Worm (Caenorhabditis elegans) whole organism, late embryonic: ENCODE data around the gene AH9.4.

ENCODE experiments used
- C38D4.7 ChIP-seq: fragments of 200-800 bp; sonication (Bioruptor generic); optimal IDR thresholded peaks from 2 replicates; lab custom pipeline; 2018; ENCODE audit warnings: mild to moderate bottlenecking, missing genetic modification characterization, moderate library complexity, missing compliant biosample characterization
- K09A11.1 ChIP-seq: sonication (generic microtip); optimal IDR thresholded peaks from 2 replicates; lab custom pipeline; 2017; ENCODE audit warnings: antibody characterized with exemption, mild to moderate bottlenecking, missing genetic modification characterization, missing compliant biosample characterization; ENCODE audit not compliant: insufficient read depth
- ceh-19 ChIP-seq: fragments of 200-800 bp; sonication (Bioruptor generic); optimal IDR thresholded peaks from 2 replicates; lab custom pipeline; 2018; ENCODE audit warnings: mild to moderate bottlenecking, missing genetic modification characterization, missing compliant biosample characterization
- ceh-2 ChIP-seq: sonication (generic microtip); optimal IDR thresholded peaks from 2 replicates; lab custom pipeline; 2016; ENCODE audit warnings: missing genotype, missing genetic modification characterization, missing compliant biosample characterization
- ceh-22 ChIP-seq: sonication (generic microtip); optimal IDR thresholded peaks from 2 replicates; lab custom pipeline; 2017; ENCODE audit warnings: missing biosample characterization, missing genetic modification characterization
- ceh-31 ChIP-seq: sonication (generic microtip); optimal IDR thresholded peaks from 2 replicates; lab custom pipeline; 2016; ENCODE audit warnings: missing genetic modification characterization, missing compliant biosample characterization
- ceh-34 ChIP-seq: sonication (generic microtip); optimal IDR thresholded peaks from 2 replicates; lab custom pipeline; 2016; ENCODE audit warnings: mild to moderate bottlenecking, missing genetic modification characterization, missing compliant biosample characterization
- ceh-48 ChIP-seq: sonication (generic microtip); optimal IDR thresholded peaks from 2 replicates; lab custom pipeline; 2016; ENCODE audit warnings: missing genetic modification characterization, inconsistent platforms, missing compliant biosample characterization
- ceh-6 ChIP-seq: fragments of 200-800 bp; sonication (Bioruptor generic); optimal IDR thresholded peaks from 2 replicates; lab custom pipeline; 2018; ENCODE audit warnings: mild to moderate bottlenecking, missing genetic modification characterization, missing compliant biosample characterization
- che-1 ChIP-seq: sonication (generic microtip); optimal IDR thresholded peaks from 2 replicates; lab custom pipeline; 2016; ENCODE audit warnings: mild to moderate bottlenecking, missing genetic modification characterization, missing compliant biosample characterization
- elt-2 ChIP-seq: sonication (generic microtip); optimal IDR thresholded peaks from 2 replicates; lab custom pipeline; 2016; ENCODE audit warnings: missing genetic modification reagents, missing genetic modification characterization, missing compliant biosample characterization
- eyg-1 ChIP-seq: sonication (generic microtip); optimal IDR thresholded peaks from 2 replicates; lab custom pipeline; 2016; ENCODE audit warnings: missing genotype, missing genetic modification characterization, missing compliant biosample characterization
- fkh-10 ChIP-seq: fragments of 150-350 bp; optimal IDR thresholded peaks from 2 replicates; lab custom pipeline; 2014; ENCODE audit warnings: missing biosample characterization, missing genetic modification reagents, missing genetic modification characterization
- fkh-6 ChIP-seq: sonication (generic microtip); optimal IDR thresholded peaks from 2 replicates; lab custom pipeline; 2016; ENCODE audit warnings: missing genetic modification characterization, missing compliant biosample characterization
- gmeb-2 ChIP-seq: sonication (generic microtip); optimal IDR thresholded peaks from 2 replicates; lab custom pipeline; 2016; ENCODE audit warnings: missing genetic modification characterization, inconsistent platforms, missing compliant biosample characterization
- hlh-15 ChIP-seq: sonication (generic microtip); optimal IDR thresholded peaks from 2 replicates; lab custom pipeline; 2016; ENCODE audit warnings: missing genetic modification characterization, missing compliant biosample characterization
- hlh-30 ChIP-seq: sonication (generic microtip); optimal IDR thresholded peaks from 2 replicates; lab custom pipeline; 2017; ENCODE audit warnings: antibody characterized with exemption, missing genetic modification characterization, missing compliant biosample characterization; ENCODE audit not compliant: insufficient read depth
- lim-6 ChIP-seq: sonication (generic microtip); optimal IDR thresholded peaks from 2 replicates; lab custom pipeline; 2016; ENCODE audit warnings: missing genetic modification characterization, missing compliant biosample characterization
- madf-2 ChIP-seq: sonication (generic microtip); optimal IDR thresholded peaks from 2 replicates; lab custom pipeline; 2017; ENCODE audit warnings: missing genetic modification characterization, missing compliant biosample characterization
- nfya-1 ChIP-seq: sonication (generic microtip); optimal IDR thresholded peaks from 2 replicates; lab custom pipeline; 2017; ENCODE audit warnings: missing genetic modification characterization, mild to moderate bottlenecking, missing compliant biosample characterization, antibody characterized with exemption, moderate library complexity
- nhr-232 ChIP-seq: sonication (generic microtip); optimal IDR thresholded peaks from 2 replicates; lab custom pipeline; 2016; ENCODE audit warnings: missing genetic modification characterization, missing compliant biosample characterization
- pat-9 ChIP-seq: fragments of 200-800 bp; sonication (Bioruptor generic); optimal IDR thresholded peaks from 2 replicates; lab custom pipeline; 2018; ENCODE audit warnings: mild to moderate bottlenecking, missing genetic modification characterization, moderate library complexity, missing compliant biosample characterization
- pax-1 ChIP-seq: fragments of 150-350 bp; optimal IDR thresholded peaks from 2 replicates; lab custom pipeline; 2014; ENCODE audit warnings: missing biosample characterization, missing genetic modification characterization
- pros-1 ChIP-seq: fragments of 150-350 bp; optimal IDR thresholded peaks from 2 replicates; lab custom pipeline; 2014; ENCODE audit warnings: missing biosample characterization, missing genetic modification reagents, missing genetic modification characterization
- sdc-2 ChIP-seq: sonication (generic microtip); optimal IDR thresholded peaks from 2 replicates; lab custom pipeline; 2016; ENCODE audit warnings: missing genotype, missing genetic modification characterization, missing compliant biosample characterization
- sox-2 ChIP-seq: fragments of 200-800 bp; sonication (Bioruptor generic); IDR thresholded peaks from 2 replicates; pipeline ENCODE4 v1.3.6; 2022; ENCODE audit warnings: missing genetic modification reagents, missing genetic modification characterization, missing compliant biosample characterization
- syd-9 ChIP-seq: sonication (generic microtip); optimal IDR thresholded peaks from 2 replicates; lab custom pipeline; 2016; ENCODE audit warnings: mild to moderate bottlenecking, missing genetic modification characterization, moderate library complexity, missing compliant biosample characterization
- tbx-2 ChIP-seq: sonication (generic microtip); optimal IDR thresholded peaks from 2 replicates; lab custom pipeline; 2016; ENCODE audit warnings: missing genetic modification characterization, missing compliant biosample characterization
- unc-55 ChIP-seq: sonication (generic microtip); optimal IDR thresholded peaks from 2 replicates; lab custom pipeline; 2017; ENCODE audit warnings: missing biosample characterization, missing genetic modification reagents, missing genetic modification characterization
- unc-86 ChIP-seq: sonication (generic microtip); optimal IDR thresholded peaks from 2 replicates; lab custom pipeline; 2016; ENCODE audit warnings: missing genetic modification characterization, missing compliant biosample characterization
- zip-5 ChIP-seq: sonication (generic microtip); optimal IDR thresholded peaks from 2 replicates; lab custom pipeline; 2016; ENCODE audit warnings: missing genetic modification characterization, missing compliant biosample characterization

The AH9.4 gene

ce11 chrX:2274237-2274636 lies at the start of gene AH9.4:
TSS of gene AH9.4 (minus strand) at chrX:2274337.
- TF ChIP-seq ceh-34 (tag; lab: Kevin White, UChicago), result no peak

- TF ChIP-seq lim-6, result no peak
- no peak for TF ChIP-seq ceh-19
- peak; percentile 34 for TF ChIP-seq hlh-30
- TF ChIP-seq ceh-6 (GFP tag; lab: Kevin White, UChicago), result peak; percentile 14
- TF ChIP-seq che-1 (tag; lab: Kevin White, UChicago), result no peak
- no peak for TF ChIP-seq sox-2 (GFP tag; lab: Robert Waterston, UW)
- no peak for TF ChIP-seq C38D4.7 (GFP tag; lab: Kevin White, UChicago)
- TF ChIP-seq pat-9 (tag; lab: Kevin White, UChicago), result peak; percentile 39
These were observed 47.6 kb upstream of the AH9.4 start for ce11 chrX:2321758-2322157.

- TF ChIP-seq elt-2 (peak; percentile 28), pat-9 (tag; lab: Kevin White, UChicago) (no peak)
- TF ChIP-seq, all 69 proteins: peak for 1
These were observed 46.4 kb upstream of the AH9.4 start for ce11 chrX:2320539-2320938.

DNA sequence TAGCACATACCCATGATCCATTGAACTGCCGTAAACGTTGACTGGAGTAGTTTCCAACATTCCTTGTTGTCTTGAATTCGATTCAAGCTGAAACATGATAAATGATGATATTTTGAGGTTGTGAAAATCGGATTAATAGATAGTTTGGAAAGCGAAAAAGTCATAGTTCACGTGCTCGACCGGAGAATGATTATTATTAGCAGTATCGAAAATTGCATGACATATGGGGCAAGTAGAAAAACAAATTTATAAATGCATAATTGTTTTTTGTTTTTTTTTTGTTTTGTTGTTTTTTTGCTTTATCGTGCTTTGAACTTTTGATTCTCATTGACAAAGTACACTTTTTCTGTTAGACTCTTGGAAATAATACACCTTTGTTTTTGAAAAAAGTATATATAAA lies 45.1 kb upstream of the AH9.4 start, which contains the start of gene aakg-4:
Gene aakg-4, minus strand, starts transcription at position 101 of the 400 bp plus-strand sequence.
- TF ChIP-seq syd-9 (tag; lab: Kevin White, UChicago), result no peak
- TF ChIP-seq, all 69 proteins: peak for 0

ce11 chrX:2317480-2317879 lies 43.3 kb upstream of the AH9.4 start:
- no peak for TF ChIP-seq ceh-31 (tag; lab: Kevin White, UChicago)
- TF ChIP-seq hlh-15 (tag; lab: Kevin White, UChicago), result no peak
- no peak for TF ChIP-seq pax-1
- no peak for TF ChIP-seq syd-9 (tag; lab: Kevin White, UChicago)
- no peak for TF ChIP-seq madf-2
- TF ChIP-seq gmeb-2 (tag; lab: Kevin White, UChicago), result no peak
- TF ChIP-seq fkh-10 (GFP tag; lab: Kevin White, UChicago), result no peak
- TF ChIP-seq zip-5 (tag; lab: Kevin White, UChicago), result no peak
- no peak for TF ChIP-seq sdc-2 (tag; lab: Kevin White, UChicago)
- TF ChIP-seq fkh-6, result no peak
- no peak for TF ChIP-seq sox-2 (GFP tag; lab: Robert Waterston, UW)
- no peak for TF ChIP-seq C38D4.7 (GFP tag; lab: Kevin White, UChicago)
- TF ChIP-seq pros-1 (tag; lab: Kevin White, UChicago), result no peak
- TF ChIP-seq eyg-1 (tag; lab: Kevin White, UChicago), result no peak
- no peak for TF ChIP-seq ceh-2

DNA sequence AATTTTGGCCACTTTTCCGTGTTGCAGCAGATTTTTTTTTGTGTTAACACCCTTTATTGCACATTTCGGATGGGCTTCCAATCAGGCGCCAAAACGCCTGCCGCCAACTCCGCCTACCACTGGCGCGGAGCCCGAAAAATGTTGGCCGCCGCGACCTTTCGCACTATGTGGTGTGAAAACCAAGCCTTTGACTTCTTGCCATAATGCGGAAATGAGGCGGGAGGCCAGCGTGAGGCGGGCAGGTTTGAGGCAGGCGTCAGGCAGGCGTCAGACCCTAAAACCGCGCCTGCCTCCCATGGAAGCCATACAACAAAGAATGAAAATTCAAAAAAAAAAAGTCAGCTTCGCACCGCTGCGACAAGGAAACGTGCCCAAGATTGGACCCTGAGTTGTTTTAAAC lies 42.7 kb upstream of the AH9.4 start:
- TF ChIP-seq nfya-1, result no peak
- TF ChIP-seq ceh-48 (tag; lab: Kevin White, UChicago), result no peak
- TF ChIP-seq nhr-232 (tag; lab: Kevin White, UChicago), result no peak
- TF ChIP-seq tbx-2 (tag; lab: Kevin White, UChicago), result no peak
- TF ChIP-seq ceh-22 (tag; lab: Kevin White, UChicago), result no peak
- TF ChIP-seq unc-86 (tag; lab: Kevin White, UChicago), result no peak
- no peak for TF ChIP-seq sdc-2 (tag; lab: Kevin White, UChicago)
- no peak for TF ChIP-seq unc-55 (GFP tag; lab: Kevin White, UChicago)

ce11 chrX:2316205-2316604 lies 42.1 kb upstream of the AH9.4 start:
- TF ChIP-seq K09A11.1 (tag; lab: Kevin White, UChicago) (no peak), hlh-30 (peak; percentile 51)
